Worm (Caenorhabditis elegans) whole organism, late embryonic: ENCODE measurements around the gene sup-12.
A peak's percentile ranks its signal among the peaks of the same experiment; 100 is the strongest.

Experiments used
- C08G9.2 ChIP-seq: sonication (generic microtip); optimal IDR thresholded peaks from 2 replicates; lab custom pipeline; 2016; ENCODE audit warnings: mild to moderate bottlenecking, missing genetic modification characterization, moderate library complexity, missing compliant biosample characterization
- C38D4.7 ChIP-seq: fragments of 200-800 bp; sonication (Bioruptor generic); optimal IDR thresholded peaks from 2 replicates; lab custom pipeline; 2018; ENCODE audit warnings: mild to moderate bottlenecking, missing genetic modification characterization, moderate library complexity, missing compliant biosample characterization
- F13H6.1 ChIP-seq: sonication (generic microtip); optimal IDR thresholded peaks from 2 replicates; lab custom pipeline; 2016; ENCODE audit warnings: missing genetic modification characterization, missing compliant biosample characterization
- K09A11.1 ChIP-seq: sonication (generic microtip); optimal IDR thresholded peaks from 2 replicates; lab custom pipeline; 2017; ENCODE audit warnings: antibody characterized with exemption, mild to moderate bottlenecking, missing genetic modification characterization, missing compliant biosample characterization; ENCODE audit not compliant: insufficient read depth
- ceh-31 ChIP-seq: sonication (generic microtip); optimal IDR thresholded peaks from 2 replicates; lab custom pipeline; 2016; ENCODE audit warnings: missing genetic modification characterization, missing compliant biosample characterization
- ceh-34 ChIP-seq: sonication (generic microtip); optimal IDR thresholded peaks from 2 replicates; lab custom pipeline; 2016; ENCODE audit warnings: mild to moderate bottlenecking, missing genetic modification characterization, missing compliant biosample characterization
- ceh-48 ChIP-seq: sonication (generic microtip); optimal IDR thresholded peaks from 2 replicates; lab custom pipeline; 2016; ENCODE audit warnings: missing genetic modification characterization, inconsistent platforms, missing compliant biosample characterization
- ceh-6 ChIP-seq: fragments of 200-800 bp; sonication (Bioruptor generic); optimal IDR thresholded peaks from 2 replicates; lab custom pipeline; 2018; ENCODE audit warnings: mild to moderate bottlenecking, missing genetic modification characterization, missing compliant biosample characterization
- che-1 ChIP-seq: sonication (generic microtip); optimal IDR thresholded peaks from 2 replicates; lab custom pipeline; 2016; ENCODE audit warnings: mild to moderate bottlenecking, missing genetic modification characterization, missing compliant biosample characterization
- elt-2 ChIP-seq: sonication (generic microtip); optimal IDR thresholded peaks from 2 replicates; lab custom pipeline; 2016; ENCODE audit warnings: missing genetic modification reagents, missing genetic modification characterization, missing compliant biosample characterization
- elt-4 ChIP-seq: sonication (generic microtip); optimal IDR thresholded peaks from 2 replicates; lab custom pipeline; 2016; ENCODE audit warnings: missing genetic modification characterization, missing compliant biosample characterization
- eyg-1 ChIP-seq: sonication (generic microtip); optimal IDR thresholded peaks from 2 replicates; lab custom pipeline; 2016; ENCODE audit warnings: missing genotype, missing genetic modification characterization, missing compliant biosample characterization
- fax-1 ChIP-seq: sonication (generic microtip); optimal IDR thresholded peaks from 2 replicates; lab custom pipeline; 2016; ENCODE audit warnings: missing genotype, missing genetic modification characterization, missing compliant biosample characterization
- fkh-6 ChIP-seq: sonication (generic microtip); optimal IDR thresholded peaks from 2 replicates; lab custom pipeline; 2016; ENCODE audit warnings: missing genetic modification characterization, missing compliant biosample characterization
- gmeb-2 ChIP-seq: sonication (generic microtip); optimal IDR thresholded peaks from 2 replicates; lab custom pipeline; 2016; ENCODE audit warnings: missing genetic modification characterization, inconsistent platforms, missing compliant biosample characterization
- hlh-6 ChIP-seq: sonication (generic microtip); optimal IDR thresholded peaks from 2 replicates; lab custom pipeline; 2016; ENCODE audit warnings: missing genotype, missing genetic modification characterization, missing compliant biosample characterization
- hlh-8 ChIP-seq: sonication (generic microtip); optimal IDR thresholded peaks from 2 replicates; lab custom pipeline; 2016; ENCODE audit warnings: missing genotype, missing genetic modification characterization, missing compliant biosample characterization
- lim-6 ChIP-seq: sonication (generic microtip); optimal IDR thresholded peaks from 2 replicates; lab custom pipeline; 2016; ENCODE audit warnings: missing genetic modification characterization, missing compliant biosample characterization
- lin-11 ChIP-seq: fragments of 200-800 bp; sonication (Bioruptor generic); optimal IDR thresholded peaks from 2 replicates; lab custom pipeline; 2018; ENCODE audit warnings: mild to moderate bottlenecking, missing genetic modification characterization, missing compliant biosample characterization
- madf-2 ChIP-seq: sonication (generic microtip); optimal IDR thresholded peaks from 2 replicates; lab custom pipeline; 2017; ENCODE audit warnings: missing genetic modification characterization, missing compliant biosample characterization
- nfya-1 ChIP-seq: sonication (generic microtip); optimal IDR thresholded peaks from 2 replicates; lab custom pipeline; 2017; ENCODE audit warnings: missing genetic modification characterization, mild to moderate bottlenecking, missing compliant biosample characterization, antibody characterized with exemption, moderate library complexity
- nhr-11 ChIP-seq: fragments of 150-350 bp; optimal IDR thresholded peaks from 2 replicates; lab custom pipeline; 2014; ENCODE audit warnings: missing biosample characterization, missing genetic modification characterization
- nhr-232 ChIP-seq: sonication (generic microtip); optimal IDR thresholded peaks from 2 replicates; lab custom pipeline; 2016; ENCODE audit warnings: missing genetic modification characterization, missing compliant biosample characterization
- pag-3 ChIP-seq: sonication (generic microtip); optimal IDR thresholded peaks from 2 replicates; lab custom pipeline; 2016; ENCODE audit warnings: missing compliant biosample characterization, missing genetic modification characterization, borderline replicate concordance
- pat-9 ChIP-seq: fragments of 200-800 bp; sonication (Bioruptor generic); optimal IDR thresholded peaks from 2 replicates; lab custom pipeline; 2018; ENCODE audit warnings: mild to moderate bottlenecking, missing genetic modification characterization, moderate library complexity, missing compliant biosample characterization
- pax-1 ChIP-seq: fragments of 150-350 bp; optimal IDR thresholded peaks from 2 replicates; lab custom pipeline; 2014; ENCODE audit warnings: missing biosample characterization, missing genetic modification characterization
- pha-2 ChIP-seq: sonication (generic microtip); optimal IDR thresholded peaks from 2 replicates; lab custom pipeline; 2017; ENCODE audit warnings: mild to moderate bottlenecking, missing genetic modification characterization, missing compliant biosample characterization
- ref-2 ChIP-seq: sonication (generic microtip); optimal IDR thresholded peaks from 2 replicates; lab custom pipeline; 2016; ENCODE audit warnings: missing genetic modification characterization, missing compliant biosample characterization
- rnt-1 ChIP-seq: sonication (generic microtip); optimal IDR thresholded peaks from 2 replicates; lab custom pipeline; 2016; ENCODE audit warnings: missing genetic modification characterization, missing compliant biosample characterization
- sdc-2 ChIP-seq: sonication (generic microtip); optimal IDR thresholded peaks from 2 replicates; lab custom pipeline; 2016; ENCODE audit warnings: missing genotype, missing genetic modification characterization, missing compliant biosample characterization
- sox-4 ChIP-seq: sonication (generic microtip); optimal IDR thresholded peaks from 2 replicates; lab custom pipeline; 2017; ENCODE audit warnings: mild to moderate bottlenecking, missing genetic modification characterization, inconsistent platforms, missing compliant biosample characterization
- syd-9 ChIP-seq: sonication (generic microtip); optimal IDR thresholded peaks from 2 replicates; lab custom pipeline; 2016; ENCODE audit warnings: mild to moderate bottlenecking, missing genetic modification characterization, moderate library complexity, missing compliant biosample characterization
- tbx-2 ChIP-seq: sonication (generic microtip); optimal IDR thresholded peaks from 2 replicates; lab custom pipeline; 2016; ENCODE audit warnings: missing genetic modification characterization, missing compliant biosample characterization
- tbx-7 ChIP-seq: sonication (generic microtip); optimal IDR thresholded peaks from 2 replicates; lab custom pipeline; 2016; ENCODE audit warnings: missing genotype, missing genetic modification characterization, missing compliant biosample characterization
- ttx-3 ChIP-seq: sonication (generic microtip); optimal IDR thresholded peaks from 2 replicates; lab custom pipeline; 2016; ENCODE audit warnings: missing genetic modification reagents, missing genetic modification characterization, missing compliant biosample characterization
- unc-42 ChIP-seq: sonication (generic microtip); optimal IDR thresholded peaks from 2 replicates; lab custom pipeline; 2016; ENCODE audit warnings: missing genotype, missing genetic modification characterization, missing compliant biosample characterization
- unc-86 ChIP-seq: sonication (generic microtip); optimal IDR thresholded peaks from 2 replicates; lab custom pipeline; 2016; ENCODE audit warnings: missing genetic modification characterization, missing compliant biosample characterization

Gene sup-12

DNA sequence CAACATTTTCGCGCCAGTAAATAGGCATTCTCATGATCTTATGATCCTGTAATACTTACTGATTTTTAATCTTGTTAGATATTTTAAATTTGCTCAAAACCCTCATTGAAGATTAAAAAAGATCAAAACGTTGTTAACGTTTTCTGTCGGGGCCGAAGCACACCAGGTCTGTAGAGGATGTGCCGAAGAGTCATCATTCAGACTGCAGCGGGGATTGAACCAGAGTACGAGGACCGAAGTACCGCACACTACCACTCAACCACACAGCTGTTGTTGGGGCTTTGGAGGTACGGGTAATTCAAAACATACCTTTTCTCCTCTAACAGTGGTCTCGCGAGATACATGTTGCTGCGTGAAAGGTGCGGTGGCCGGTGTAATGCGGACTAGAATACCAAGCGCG lies 9.9 kb downstream of the sup-12 start:
- TF ChIP-seq ceh-31 (tag; lab: Kevin White, UChicago): peak; percentile 1
- TF ChIP-seq ceh-34 (tag; lab: Kevin White, UChicago): peak; percentile 15
- no peak for TF ChIP-seq pha-2
- TF ChIP-seq elt-4 (tag; lab: Kevin White, UChicago): no peak
- peak; percentile 0 for TF ChIP-seq sox-4
- no peak for TF ChIP-seq pag-3 (tag; lab: Kevin White, UChicago)
- peak; percentile 53 for TF ChIP-seq ttx-3
- peak; percentile 38 for TF ChIP-seq nhr-232 (tag; lab: Kevin White, UChicago)
- TF ChIP-seq madf-2 (tag; lab: Kevin White, UChicago): peak; percentile 43
- TF ChIP-seq K09A11.1: peak; percentile 29
- TF ChIP-seq syd-9 (tag; lab: Kevin White, UChicago): peak; percentile 17
- peak; percentile 11 for TF ChIP-seq tbx-2 (tag; lab: Kevin White, UChicago)
- TF ChIP-seq unc-86 (tag; lab: Kevin White, UChicago): no peak
- no peak for TF ChIP-seq fkh-6 (tag; lab: Kevin White, UChicago)
- TF ChIP-seq nhr-11 (tag; lab: Kevin White, UChicago): no peak
- peak; percentile 74 for TF ChIP-seq sdc-2 (tag; lab: Kevin White, UChicago)
- peak; percentile 74 for TF ChIP-seq ceh-6
- peak; percentile 40 for TF ChIP-seq eyg-1
- peak; percentile 32 for TF ChIP-seq C38D4.7 (GFP tag; lab: Kevin White, UChicago)
- no peak for TF ChIP-seq ceh-48 (tag; lab: Kevin White, UChicago)
- peak; percentile 58 for TF ChIP-seq che-1 (tag; lab: Kevin White, UChicago)
- peak; percentile 38 for TF ChIP-seq rnt-1 (tag; lab: Kevin White, UChicago)
- peak; percentile 53 for TF ChIP-seq pat-9 (tag; lab: Kevin White, UChicago)
- peak; percentile 30 for TF ChIP-seq ref-2 (tag; lab: Kevin White, UChicago)
- TF ChIP-seq gmeb-2: peak; percentile 38
- TF ChIP-seq C08G9.2: no peak
- peak; percentile 50 for TF ChIP-seq fax-1
- TF ChIP-seq elt-2 (tag; lab: Kevin White, UChicago): peak; percentile 41
- TF ChIP-seq hlh-6: peak; percentile 53
- peak; percentile 14 for TF ChIP-seq hlh-8 (tag; lab: Kevin White, UChicago)
- peak; percentile 11 for TF ChIP-seq nfya-1 (tag; lab: Kevin White, UChicago)

DNA sequence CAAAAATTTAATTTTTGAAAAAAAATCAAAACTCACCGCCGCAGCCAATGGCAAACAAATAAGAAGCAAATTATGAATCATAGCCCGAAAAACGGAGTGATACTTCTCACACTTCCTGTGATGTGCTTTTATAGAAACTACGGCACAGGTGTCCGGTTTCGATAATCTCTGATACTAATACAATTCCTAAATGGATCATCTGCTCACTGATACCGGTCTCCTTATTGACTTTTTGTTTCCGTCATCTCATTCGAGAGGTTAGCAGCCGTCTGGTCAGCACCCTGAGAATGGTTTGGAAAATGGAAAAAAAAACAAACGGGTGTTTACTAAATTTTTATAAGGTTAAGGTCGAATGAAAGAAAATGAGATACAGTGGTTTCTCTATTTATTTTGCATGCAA lies 11.4 kb downstream of the sup-12 start, which contains the start of gene idpp-9:
Gene idpp-9, minus strand, starts transcription at position 101 of the 400 bp plus-strand sequence.
- TF ChIP-seq ttx-3 (no peak), madf-2 (tag; lab: Kevin White, UChicago) (no peak), lin-11 (tag; lab: Kevin White, UChicago) (no peak), pha-2 (no peak), F13H6.1 (tag; lab: Kevin White, UChicago) (no peak), ceh-34 (tag; lab: Kevin White, UChicago) (no peak), elt-2 (tag; lab: Kevin White, UChicago) (no peak)
- TF ChIP-seq, all 69 proteins: peak for 0

DNA sequence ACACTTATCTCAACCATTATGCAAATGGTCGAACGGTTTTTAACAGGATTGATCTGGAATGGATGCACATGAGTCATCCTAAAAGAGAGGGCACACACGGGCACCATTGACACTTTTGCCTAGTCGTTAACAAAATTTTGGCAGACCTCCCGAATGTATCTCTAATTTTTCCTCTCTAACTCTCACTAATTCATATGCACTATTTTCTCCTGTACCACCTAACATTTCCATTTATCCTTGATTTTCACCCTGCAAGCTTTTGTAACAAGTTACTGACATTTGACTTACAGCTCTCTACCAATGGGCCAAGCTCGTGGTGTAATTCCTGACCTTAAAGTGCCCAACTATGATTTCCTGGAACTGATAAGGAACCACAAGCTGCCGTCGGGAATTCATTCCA lies 12.6 kb downstream of the sup-12 start, which contains the start of gene T22B2.3:
Gene T22B2.3, plus strand, starts transcription at position 301 of the 400 bp plus-strand sequence.
- TF ChIP-seq ref-2 (tag; lab: Kevin White, UChicago) (no peak), tbx-7 (tag; lab: Kevin White, UChicago) (no peak), pax-1 (tag; lab: Kevin White, UChicago) (no peak), hlh-8 (tag; lab: Kevin White, UChicago) (no peak), madf-2 (tag; lab: Kevin White, UChicago) (no peak), nhr-232 (tag; lab: Kevin White, UChicago) (no peak), lim-6 (tag; lab: Kevin White, UChicago) (no peak), unc-42 (tag; lab: Kevin White, UChicago) (no peak)
